Fruit fly (Drosophila melanogaster) whole organism, embryonic: ENCODE measurements around the gene CG33060.

Source experiments
- CG10267 ChIP-seq: fragments of 200-800 bp; sonication (Bioruptor generic); optimal IDR thresholded peaks from 2 replicates; lab custom pipeline; 2018; ENCODE audit warnings: missing biosample characterization, mild to moderate bottlenecking, missing genetic modification characterization, moderate library complexity
- CG11695 ChIP-seq: fragments of 200-800 bp; sonication (Bioruptor generic); IDR thresholded peaks from 3 replicates; pipeline ENCODE4 v1.3.6; 2022; ENCODE audit warnings: missing biosample characterization, missing genetic modification characterization
- CG12071 ChIP-seq: fragments of 200-800 bp; sonication (Bioruptor generic); optimal IDR thresholded peaks from 3 replicates; lab custom pipeline; 2018; ENCODE audit warnings: missing biosample characterization, mild to moderate bottlenecking, missing genetic modification characterization
- CG12659 ChIP-seq: fragments of 200-800 bp; sonication (Bioruptor generic); optimal IDR thresholded peaks from 3 replicates; lab custom pipeline; 2017; ENCODE audit warnings: mild to moderate bottlenecking, missing biosample characterization, missing genetic modification reagents, missing genetic modification characterization
- CG13287 ChIP-seq: fragments of 200-800 bp; sonication (Bioruptor generic); IDR thresholded peaks from 2 replicates; pipeline ENCODE4 v1.3.6; 2022; ENCODE audit warnings: missing biosample characterization, missing genetic modification characterization; ENCODE audit not compliant: partially characterized antibody
- CG13624 ChIP-seq: fragments of 200-800 bp; sonication (Bioruptor generic); optimal IDR thresholded peaks from 2 replicates; lab custom pipeline; 2016; ENCODE audit warnings: missing biosample characterization, missing genetic modification characterization
- CG15011 ChIP-seq: fragments of 200-800 bp; sonication (Bioruptor generic); optimal IDR thresholded peaks from 3 replicates; lab custom pipeline; 2018; ENCODE audit warnings: missing biosample characterization, mild to moderate bottlenecking, missing genetic modification characterization
- CG15269 ChIP-seq: fragments of 200-800 bp; sonication (Bioruptor generic); optimal IDR thresholded peaks from 2 replicates; lab custom pipeline; 2018; ENCODE audit warnings: missing biosample characterization, mild to moderate bottlenecking, missing genetic modification characterization, moderate library complexity
- CG1603 ChIP-seq: fragments of 200-800 bp; sonication (Bioruptor generic); optimal IDR thresholded peaks from 2 replicates; lab custom pipeline; 2019; ENCODE audit warnings: missing biosample characterization, mild to moderate bottlenecking, missing genetic modification characterization, moderate library complexity
- CG1792 ChIP-seq: fragments of 200-800 bp; sonication (Bioruptor generic); optimal IDR thresholded peaks from 2 replicates; lab custom pipeline; 2016; ENCODE audit warnings: missing biosample characterization, missing genetic modification characterization
- CG30020 ChIP-seq: fragments of 200-800 bp; optimal IDR thresholded peaks from 2 replicates; lab custom pipeline; 2019; ENCODE audit warnings: missing biosample characterization, mild to moderate bottlenecking, missing genetic modification characterization, moderate library complexity
- CG7372 ChIP-seq: fragments of 200-800 bp; sonication (Bioruptor generic); IDR thresholded peaks from 2 replicates; pipeline ENCODE4 v1.3.6; 2022; ENCODE audit warnings: missing biosample characterization, missing genetic modification characterization
- CG9727 ChIP-seq: fragments of 200-800 bp; sonication (Bioruptor generic); optimal IDR thresholded peaks from 3 replicates; lab custom pipeline; 2017; ENCODE audit warnings: missing biosample characterization, mild to moderate bottlenecking, missing genetic modification characterization
- Dip2 ChIP-seq: fragments of 200-800 bp; sonication (Bioruptor generic); IDR thresholded peaks from 2 replicates; pipeline ENCODE4 v1.3.6; 2022; ENCODE audit warnings: missing biosample characterization, missing genetic modification characterization
- Elba2 ChIP-seq: fragments of 200-800 bp; sonication (Bioruptor generic); optimal IDR thresholded peaks from 3 replicates; lab custom pipeline; 2016; ENCODE audit warnings: missing biosample characterization, missing genetic modification characterization
- HLH54F ChIP-seq: fragments of 200-800 bp; sonication (Bioruptor generic); optimal IDR thresholded peaks from 3 replicates; lab custom pipeline; 2016; ENCODE audit warnings: missing biosample characterization, missing genetic modification characterization
- HLHmδ ChIP-seq: fragments of 200-800 bp; sonication (Bioruptor generic); optimal IDR thresholded peaks from 2 replicates; lab custom pipeline; 2018; ENCODE audit warnings: missing biosample characterization, mild to moderate bottlenecking, missing genetic modification characterization, moderate library complexity
- HmgD ChIP-seq: fragments of 200-800 bp; sonication (Bioruptor generic); optimal IDR thresholded peaks from 3 replicates; lab custom pipeline; 2016; ENCODE audit warnings: missing biosample characterization, missing genetic modification characterization
- HmgZ ChIP-seq: fragments of 200-800 bp; sonication (Bioruptor generic); optimal IDR thresholded peaks from 2 replicates; lab custom pipeline; 2018; ENCODE audit warnings: missing biosample characterization, mild to moderate bottlenecking, missing genetic modification characterization
- MBD-R2 ChIP-seq: fragments of 200-800 bp; sonication (Bioruptor generic); IDR thresholded peaks from 2 replicates; pipeline ENCODE4 v1.3.6; 2022; ENCODE audit warnings: missing biosample characterization, missing genetic modification characterization
- Mad ChIP-seq: fragments of 200-800 bp; sonication (Bioruptor generic); optimal IDR thresholded peaks from 2 replicates; lab custom pipeline; 2016; ENCODE audit warnings: missing biosample characterization, missing genetic modification characterization
- Pdp1 ChIP-seq, 2 experiments: fragments of 200-800 bp; sonication (Bioruptor generic); optimal IDR thresholded peaks; 3 replicates each; lab custom pipeline; 2016; ENCODE audit warnings: missing biosample characterization in 2 of 2, missing genetic modification characterization in 2 of 2, mild to moderate bottlenecking in 1 of 2, moderate library complexity in 1 of 2
- Tbp ChIP-seq: fragments of >200 bp; optimal IDR thresholded peaks from 2 replicates; lab custom pipeline; 2018; ENCODE audit warnings: missing biosample characterization, missing genetic modification characterization
- YL-1 ChIP-seq: fragments of 200-800 bp; sonication (Bioruptor generic); optimal IDR thresholded peaks from 3 replicates; lab custom pipeline; 2017; ENCODE audit warnings: missing biosample characterization, mild to moderate bottlenecking, missing genetic modification characterization
- al ChIP-seq: fragments of 200-800 bp; sonication (Bioruptor generic); IDR thresholded peaks from 2 replicates; pipeline ENCODE4 v1.3.6; 2022; ENCODE audit warnings: missing biosample characterization, missing genetic modification characterization
- amos ChIP-seq: fragments of 200-800 bp; sonication (Bioruptor generic); IDR thresholded peaks from 2 replicates; pipeline ENCODE4 v1.3.6; 2022; ENCODE audit warnings: missing biosample characterization, missing genetic modification characterization; ENCODE audit not compliant: partially characterized antibody
- ato ChIP-seq: fragments of 200-800 bp; sonication (Bioruptor generic); IDR thresholded peaks from 2 replicates; pipeline ENCODE4 v1.3.6; 2022; ENCODE audit warnings: missing biosample characterization, missing genetic modification characterization; ENCODE audit not compliant: partially characterized antibody
- bigmax ChIP-seq: fragments of 200-800 bp; sonication (Bioruptor generic); optimal IDR thresholded peaks from 2 replicates; lab custom pipeline; 2018; ENCODE audit warnings: missing biosample characterization, mild to moderate bottlenecking, missing genetic modification characterization
- bsh ChIP-seq, 2 experiments: fragments of 200-800 bp; sonication (Bioruptor generic); optimal IDR thresholded peaks; 2 replicates each; lab custom pipeline; 2017 to 2018; ENCODE audit warnings: mild to moderate bottlenecking in 2 of 2, missing biosample characterization in 2 of 2, missing genetic modification characterization in 2 of 2, moderate library complexity in 1 of 2
- cg ChIP-seq: fragments of 200-800 bp; sonication (Bioruptor generic); optimal IDR thresholded peaks from 3 replicates; lab custom pipeline; 2019; ENCODE audit warnings: missing biosample characterization, mild to moderate bottlenecking, missing genetic modification characterization, moderate library complexity
- fd96Cb ChIP-seq: fragments of 200-800 bp; sonication (Bioruptor generic); optimal IDR thresholded peaks from 2 replicates; lab custom pipeline; 2018; ENCODE audit warnings: missing biosample characterization, mild to moderate bottlenecking, missing genetic modification characterization, moderate library complexity
- grau ChIP-seq: fragments of 200-800 bp; optimal IDR thresholded peaks from 3 replicates; lab custom pipeline; 2019; ENCODE audit warnings: missing biosample characterization, mild to moderate bottlenecking, missing genetic modification characterization, moderate library complexity
- gro ChIP-seq: fragments of 200-800 bp; sonication (Bioruptor generic); optimal IDR thresholded peaks from 2 replicates; lab custom pipeline; 2016; ENCODE audit warnings: missing biosample characterization, missing genetic modification characterization
- insv ChIP-seq, 2 experiments: fragments of 200-800 bp; sonication (Bioruptor generic); optimal IDR thresholded peaks; 3 replicates each; lab custom pipeline; 2016 to 2018; ENCODE audit warnings: missing biosample characterization in 2 of 2, missing genetic modification characterization in 2 of 2
- knrl ChIP-seq: fragments of 200-800 bp; sonication (Bioruptor generic); IDR thresholded peaks from 3 replicates; pipeline ENCODE4 v1.3.6; 2022; ENCODE audit warnings: missing biosample characterization, missing genetic modification characterization; ENCODE audit not compliant: partially characterized antibody
- lilli ChIP-seq: fragments of 200-800 bp; sonication (Bioruptor generic); optimal IDR thresholded peaks from 3 replicates; lab custom pipeline; 2016; ENCODE audit warnings: missing biosample characterization, missing genetic modification characterization
- pita ChIP-seq: fragments of 200-800 bp; sonication (Bioruptor generic); optimal IDR thresholded peaks from 2 replicates; lab custom pipeline; 2017; ENCODE audit warnings: missing biosample characterization, mild to moderate bottlenecking, missing genetic modification characterization
- sc ChIP-seq, 3 experiments: fragments of >200 bp in 2 of 3; fragments of 200-800 bp in 1 of 3; sonication (Bioruptor generic) in 1 of 3; optimal IDR thresholded peaks; 2 replicates in 2 of 3; 3 replicates in 1 of 3; lab custom pipeline; 2017; ENCODE audit warnings: mild to moderate bottlenecking in 1 of 3, missing biosample characterization in 1 of 3, missing genetic modification characterization in 1 of 3, missing genetic modification reagents in 1 of 3
- sens-2 ChIP-seq: fragments of 200-800 bp; sonication (Bioruptor generic); IDR thresholded peaks from 2 replicates; pipeline ENCODE4 v1.3.6; 2022; ENCODE audit warnings: missing biosample characterization, missing genetic modification characterization
- sna ChIP-seq: fragments of 200-800 bp; sonication (Bioruptor generic); IDR thresholded peaks from 2 replicates; pipeline ENCODE4 v1.3.6; 2022; ENCODE audit warnings: missing biosample characterization, missing genetic modification characterization; ENCODE audit not compliant: partially characterized antibody
- so ChIP-seq: fragments of 200-800 bp; sonication (Bioruptor generic); IDR thresholded peaks from 3 replicates; pipeline ENCODE4 v1.3.6; 2022; ENCODE audit warnings: missing biosample characterization, missing genetic modification characterization
- tna ChIP-seq: fragments of 200-800 bp; sonication (Bioruptor generic); IDR thresholded peaks from 2 replicates; pipeline ENCODE4 v1.3.6; 2022; ENCODE audit warnings: missing biosample characterization, missing genetic modification characterization; ENCODE audit not compliant: partially characterized antibody
- trem ChIP-seq: fragments of 200-800 bp; optimal IDR thresholded peaks from 3 replicates; lab custom pipeline; 2019; ENCODE audit warnings: missing biosample characterization, mild to moderate bottlenecking, missing genetic modification characterization, moderate library complexity
- twi ChIP-seq: fragments of 200-800 bp; optimal IDR thresholded peaks from 2 replicates; lab custom pipeline; 2019; ENCODE audit warnings: missing biosample characterization, mild to moderate bottlenecking, missing genetic modification characterization, moderate library complexity
- unc-4 ChIP-seq: fragments of 200-800 bp; sonication (Bioruptor generic); IDR thresholded peaks from 2 replicates; pipeline ENCODE4 v1.3.6; 2022; ENCODE audit warnings: missing biosample characterization, missing genetic modification characterization; ENCODE audit not compliant: partially characterized antibody
- zf30C ChIP-seq: fragments of 200-800 bp; sonication (Bioruptor generic); optimal IDR thresholded peaks from 3 replicates; lab custom pipeline; 2018; ENCODE audit warnings: missing biosample characterization, mild to moderate bottlenecking, missing genetic modification characterization

The CG33060 gene

dm6 chr3L:16377768-16378764 lies 47.2 kb downstream of the CG33060 start, which contains the start of gene roq (continued):
- peak; percentile 98 for TF ChIP-seq cg (GFP tag; lab: Kevin White, UChicago)
- TF ChIP-seq HLHmδ: peak; percentile 6
- no peak for TF ChIP-seq CG7372 (GFP tag; lab: Robert Waterston, UW)
- TF ChIP-seq Pdp1 (GFP tag; optimal IDR thresholded peaks at IDR 0.05; lab: Kevin White, UChicago): peak in 1 of 2 experiments; percentile 65
- TF ChIP-seq CG1792 (GFP tag; lab: Kevin White, UChicago): no peak
- TF ChIP-seq al (GFP tag; lab: Robert Waterston, UW): no peak
- no peak for TF ChIP-seq so (GFP tag; lab: Robert Waterston, UW)
- TF ChIP-seq lilli (GFP tag; lab: Kevin White, UChicago): no peak
- 0 out of 2 replicates have a peak, but pooled peaks have one; percentile 32 for TF ChIP-seq unc-4 (GFP tag; lab: Robert Waterston, UW)
- no peak for TF ChIP-seq CG9727 (GFP tag; lab: Kevin White, UChicago)
- TF ChIP-seq CG12659: peak; percentile 61
- peak; percentile 3 for TF ChIP-seq CG30020 (tag; lab: Kevin White, UChicago)
- TF ChIP-seq Dip2 (GFP tag; lab: Robert Waterston, UW): no peak
- no peak for TF ChIP-seq fd96Cb (tag; lab: Kevin White, UChicago)
- peak; percentile 58 for TF ChIP-seq HmgZ (tag; lab: Kevin White, UChicago)
- peak; percentile 25 for TF ChIP-seq bigmax
- peak; percentile 46; the same call in 1 of the 2 replicates for TF ChIP-seq ato (GFP tag; lab: Robert Waterston, UW)
- peak; percentile 72; the same call in 1 of the 2 replicates for TF ChIP-seq CG13287 (GFP tag; lab: Robert Waterston, UW)
- TF ChIP-seq Tbp (GFP tag; lab: Kevin White, UChicago): no peak
- TF ChIP-seq zf30C (GFP tag; lab: Kevin White, UChicago): no peak
- TF ChIP-seq gro: no peak
- no peak for TF ChIP-seq HLH54F (GFP tag; lab: Kevin White, UChicago)
- TF ChIP-seq Mad (GFP tag; lab: Kevin White, UChicago): no peak
- peak; percentile 59 for TF ChIP-seq HmgD (GFP tag; lab: Kevin White, UChicago)
- no peak for TF ChIP-seq sens-2 (GFP tag; lab: Robert Waterston, UW)
- TF ChIP-seq knrl: peak; percentile 50; the same call in 1 of the 3 replicates
- TF ChIP-seq CG12071 (GFP tag; lab: Kevin White, UChicago): no peak
- peak; percentile 28 for TF ChIP-seq CG10267 (tag; lab: Kevin White, UChicago)
- peak in 1 of 2 experiments; percentile 72 for TF ChIP-seq insv (GFP tag; optimal IDR thresholded peaks at IDR 0.05; lab: Kevin White, UChicago)
- peak; percentile 36 for TF ChIP-seq grau (tag; lab: Kevin White, UChicago)
- no peak for TF ChIP-seq pita (GFP tag; lab: Kevin White, UChicago)
- peak; percentile 68 for TF ChIP-seq Elba2 (GFP tag; lab: Kevin White, UChicago)
- no peak for TF ChIP-seq CG15269 (tag; lab: Kevin White, UChicago)
- TF ChIP-seq bsh (GFP tag; optimal IDR thresholded peaks at IDR 0.05; lab: Kevin White, UChicago): peak in 1 of 2 experiments; percentile 27
- peak; percentile 77 for TF ChIP-seq MBD-R2
- no peak for TF ChIP-seq CG11695 (GFP tag; lab: Robert Waterston, UW)
- no peak for TF ChIP-seq CG15011 (GFP tag; lab: Kevin White, UChicago)
- TF ChIP-seq sc (optimal IDR thresholded peaks at IDR 0.05; lab: Kevin White, UChicago): no peak
- TF ChIP-seq sc (GFP tag; optimal IDR thresholded peaks at IDR 0.05; lab: Kevin White, UChicago): no peak
- TF ChIP-seq tna: peak; percentile 46
- peak; percentile 68 for TF ChIP-seq trem
- TF ChIP-seq sna (GFP tag; lab: Robert Waterston, UW): 0 out of 2 replicates have a peak, but pooled peaks have one; percentile 19
- TF ChIP-seq YL-1 (GFP tag; lab: Kevin White, UChicago): peak; percentile 66
- peak; percentile 4 for TF ChIP-seq twi (tag; lab: Kevin White, UChicago)
- peak; percentile 59; the same call in 1 of the 2 replicates for TF ChIP-seq amos
- TF ChIP-seq CG1603 (tag; lab: Kevin White, UChicago): peak; percentile 85
- peak; percentile 12 for TF ChIP-seq CG13624 (GFP tag; lab: Kevin White, UChicago)
